Worm (Caenorhabditis elegans) whole organism, mixed stage, embryonic: ENCODE data around the gene F34H10.3.

Experiments
- M03D4.4 ChIP-seq: sonication (generic microtip); optimal IDR thresholded peaks from 2 replicates; lab custom pipeline; 2017; ENCODE audit warnings: mild to moderate bottlenecking, missing genetic modification characterization, missing compliant biosample characterization
- bed-3 ChIP-seq: fragments of 200-800 bp; sonication (Bioruptor generic); optimal IDR thresholded peaks from 3 replicates; lab custom pipeline; 2018; ENCODE audit warnings: mild to moderate bottlenecking, missing genetic modification characterization, moderate library complexity, missing compliant biosample characterization
- ceh-39 ChIP-seq: fragments of 150-350 bp; optimal IDR thresholded peaks from 2 replicates; lab custom pipeline; 2014; ENCODE audit warnings: missing biosample characterization, missing genetic modification characterization
- ceh-83 ChIP-seq: fragments of 200-800 bp; sonication (Bioruptor generic); optimal IDR thresholded peaks from 2 replicates; lab custom pipeline; 2018; ENCODE audit warnings: mild to moderate bottlenecking, missing genetic modification characterization, missing compliant biosample characterization
- ces-1 ChIP-seq: fragments of 150-350 bp; optimal IDR thresholded peaks from 2 replicates; lab custom pipeline; 2014; ENCODE audit warnings: missing biosample characterization, missing genetic modification reagents, missing genetic modification characterization
- cnd-1 ChIP-seq: fragments of 200-800 bp; sonication (Bioruptor generic); optimal IDR thresholded peaks from 2 replicates; lab custom pipeline; 2018; ENCODE audit warnings: mild to moderate bottlenecking, missing genetic modification characterization, missing compliant biosample characterization
- drap-1 ChIP-seq: fragments of 200-800 bp; sonication (Bioruptor generic); optimal IDR thresholded peaks from 3 replicates; lab custom pipeline; 2018; ENCODE audit warnings: mild to moderate bottlenecking, missing genetic modification characterization, missing compliant biosample characterization
- elt-1 ChIP-seq: sonication (generic microtip); optimal IDR thresholded peaks from 2 replicates; lab custom pipeline; 2017; ENCODE audit warnings: missing genetic modification characterization, mild to moderate bottlenecking, missing compliant biosample characterization, antibody characterized with exemption, moderate library complexity, borderline replicate concordance; ENCODE audit not compliant: insufficient read depth
- flh-1 ChIP-seq: fragments of 200-800 bp; sonication (Bioruptor generic); optimal IDR thresholded peaks from 2 replicates; lab custom pipeline; 2018; ENCODE audit warnings: mild to moderate bottlenecking, missing genetic modification characterization, moderate library complexity, missing compliant biosample characterization
- hlh-1 ChIP-seq: fragments of 150-350 bp; optimal IDR thresholded peaks from 2 replicates; lab custom pipeline; 2014; ENCODE audit warnings: missing biosample characterization, missing genetic modification reagents, missing genetic modification characterization
- lin-13 ChIP-seq: fragments of 150-350 bp; optimal IDR thresholded peaks from 2 replicates; lab custom pipeline; 2014; ENCODE audit warnings: missing biosample characterization, missing genetic modification characterization
- lin-32 ChIP-seq: fragments of 200-800 bp; sonication (Bioruptor generic); optimal IDR thresholded peaks from 2 replicates; lab custom pipeline; 2018; ENCODE audit warnings: mild to moderate bottlenecking, missing genetic modification characterization, missing compliant biosample characterization
- lsy-2 ChIP-seq: fragments of 150-350 bp; optimal IDR thresholded peaks from 2 replicates; lab custom pipeline; 2014; ENCODE audit warnings: missing biosample characterization, missing genetic modification characterization
- mab-5 ChIP-seq: fragments of 150-350 bp; optimal IDR thresholded peaks from 2 replicates; lab custom pipeline; 2014; ENCODE audit warnings: missing biosample characterization, missing genetic modification characterization
- mep-1 ChIP-seq: fragments of 150-350 bp; optimal IDR thresholded peaks from 2 replicates; lab custom pipeline; 2017; ENCODE audit warnings: missing biosample characterization, missing genetic modification reagents, missing genetic modification characterization, inconsistent platforms
- nhr-12 ChIP-seq: fragments of 150-350 bp; optimal IDR thresholded peaks from 2 replicates; lab custom pipeline; 2014; ENCODE audit warnings: missing biosample characterization, missing genetic modification characterization
- nhr-2 ChIP-seq: fragments of 150-350 bp; optimal IDR thresholded peaks from 2 replicates; lab custom pipeline; 2014; ENCODE audit warnings: missing biosample characterization, missing genetic modification characterization
- nhr-237 ChIP-seq: fragments of 150-350 bp; optimal IDR thresholded peaks from 2 replicates; lab custom pipeline; 2014; ENCODE audit warnings: missing biosample characterization, missing genetic modification characterization
- nhr-28 ChIP-seq: fragments of 150-350 bp; optimal IDR thresholded peaks from 2 replicates; lab custom pipeline; 2014; ENCODE audit warnings: missing biosample characterization, missing genetic modification characterization
- nhr-76 ChIP-seq: sonication (generic microtip); optimal IDR thresholded peaks from 2 replicates; lab custom pipeline; 2017; ENCODE audit warnings: missing biosample characterization, missing genetic modification characterization
- pha-4 ChIP-seq: fragments of 150-350 bp; optimal IDR thresholded peaks from 2 replicates; lab custom pipeline; 2018; ENCODE audit warnings: missing biosample characterization, missing genetic modification reagents, missing genetic modification characterization
- sem-2 ChIP-seq: fragments of 200-800 bp; sonication (Bioruptor generic); optimal IDR thresholded peaks from 2 replicates; lab custom pipeline; 2018; ENCODE audit warnings: mild to moderate bottlenecking, missing genetic modification characterization, missing compliant biosample characterization
- snpc-4 ChIP-seq: fragments of 150-350 bp; optimal IDR thresholded peaks from 2 replicates; lab custom pipeline; 2014; ENCODE audit warnings: missing biosample characterization, missing genetic modification characterization
- tbx-8 ChIP-seq: fragments of 200-800 bp; sonication (Bioruptor generic); optimal IDR thresholded peaks from 2 replicates; lab custom pipeline; 2018; ENCODE audit warnings: mild to moderate bottlenecking, missing genetic modification characterization, moderate library complexity, missing compliant biosample characterization
- unc-120 ChIP-seq: sonication (generic microtip); optimal IDR thresholded peaks from 2 replicates; lab custom pipeline; 2017; ENCODE audit warnings: missing genetic modification characterization, missing compliant biosample characterization; ENCODE audit not compliant: poor library complexity, severe bottlenecking
- unc-39 ChIP-seq: fragments of 150-350 bp; optimal IDR thresholded peaks from 2 replicates; lab custom pipeline; 2014; ENCODE audit warnings: missing biosample characterization, missing genetic modification characterization
- unc-62 ChIP-seq: fragments of 150-350 bp; optimal IDR thresholded peaks from 2 replicates; lab custom pipeline; 2014; ENCODE audit warnings: missing biosample characterization, missing genetic modification reagents, missing genetic modification characterization
- zip-8 ChIP-seq: fragments of 150-350 bp; optimal IDR thresholded peaks from 2 replicates; lab custom pipeline; 2014; ENCODE audit warnings: missing biosample characterization, missing genetic modification characterization

F34H10.3 gene

ce11 chrX:9597299-9597698 lies 37.5 kb downstream of the F34H10.3 start:
- TF ChIP-seq lin-32 (no peak), unc-62 (GFP tag; lab: Kevin White, UChicago) (no peak), nhr-76 (no peak), nhr-12 (tag; lab: Kevin White, UChicago) (no peak), M03D4.4 (tag; lab: Kevin White, UChicago) (no peak), elt-1 (tag; lab: Kevin White, UChicago) (no peak), mab-5 (tag; lab: Kevin White, UChicago) (no peak), ceh-83 (GFP tag; lab: Kevin White, UChicago) (no peak), mep-1 (tag; lab: Kevin White, UChicago) (no peak), nhr-28 (tag; lab: Kevin White, UChicago) (no peak), unc-39 (tag; lab: Kevin White, UChicago) (no peak), ces-1 (GFP tag; lab: Kevin White, UChicago) (no peak), drap-1 (GFP tag; lab: Kevin White, UChicago) (no peak), ceh-39 (tag; lab: Kevin White, UChicago) (no peak), lsy-2 (tag; lab: Kevin White, UChicago) (no peak), unc-120 (tag; lab: Kevin White, UChicago) (no peak)

ce11 chrX:9589123-9589522 lies 45.7 kb downstream of the F34H10.3 start, which contains the start of gene del-8:
TSS of gene del-8 (plus strand) at chrX:9589423.
- no peak for TF ChIP-seq nhr-237 (tag; lab: Kevin White, UChicago)
- no peak for TF ChIP-seq pha-4 (tag; lab: Kevin White, UChicago)
- no peak for TF ChIP-seq elt-1 (tag; lab: Kevin White, UChicago)
- TF ChIP-seq drap-1 (GFP tag; lab: Kevin White, UChicago) = no peak
- TF ChIP-seq tbx-8 = no peak
- TF ChIP-seq lin-13 (tag; lab: Kevin White, UChicago) = no peak
- TF ChIP-seq nhr-2 (tag; lab: Kevin White, UChicago) = no peak
- no peak for TF ChIP-seq flh-1 (GFP tag; lab: Kevin White, UChicago)

ce11 chrX:9587642-9588041 lies 47.2 kb downstream of the F34H10.3 start, which contains the start of gene gpx-3:
TSS of gene gpx-3 (plus strand) at chrX:9587942.
- no peak for TF ChIP-seq tbx-8
- TF ChIP-seq mep-1 (tag; lab: Kevin White, UChicago) = no peak
- TF ChIP-seq bed-3 = no peak
- no peak for TF ChIP-seq nhr-76
- no peak for TF ChIP-seq flh-1 (GFP tag; lab: Kevin White, UChicago)
- no peak for TF ChIP-seq sem-2 (GFP tag; lab: Kevin White, UChicago)
- no peak for TF ChIP-seq ceh-83 (GFP tag; lab: Kevin White, UChicago)
- TF ChIP-seq pha-4 (tag; lab: Kevin White, UChicago) = no peak
- TF ChIP-seq lin-13 (tag; lab: Kevin White, UChicago) = no peak
- no peak for TF ChIP-seq hlh-1 (tag; lab: Kevin White, UChicago)
- no peak for TF ChIP-seq zip-8 (tag; lab: Kevin White, UChicago)
- TF ChIP-seq lsy-2 (tag; lab: Kevin White, UChicago) = no peak
- TF ChIP-seq snpc-4 (tag; lab: Kevin White, UChicago) = no peak
- TF ChIP-seq, all 35 proteins: peak for 0

- TF ChIP-seq lin-32 = no peak
- no peak for TF ChIP-seq nhr-28 (tag; lab: Kevin White, UChicago)
- no peak for TF ChIP-seq nhr-237 (tag; lab: Kevin White, UChicago)
- TF ChIP-seq lin-13 (tag; lab: Kevin White, UChicago) = no peak
- TF ChIP-seq mab-5 (tag; lab: Kevin White, UChicago) = no peak
- TF ChIP-seq bed-3 = no peak
- no peak for TF ChIP-seq unc-120 (tag; lab: Kevin White, UChicago)
- TF ChIP-seq tbx-8 = no peak
- TF ChIP-seq flh-1 (GFP tag; lab: Kevin White, UChicago) = no peak
Observed at ce11 chrX:9585584-9586166, 49.1 kb downstream of the F34H10.3 start.

- no peak for TF ChIP-seq cnd-1 (tag; lab: Kevin White, UChicago)
- TF ChIP-seq unc-120 (tag; lab: Kevin White, UChicago) = no peak
- TF ChIP-seq lin-32 = no peak
- TF ChIP-seq zip-8 (tag; lab: Kevin White, UChicago) = no peak
- TF ChIP-seq, all 35 proteins: peak for 0
Observed at ce11 chrX:9584333-9584732, 50.5 kb downstream of the F34H10.3 start, which contains the start of gene gpx-5. TSS of gene gpx-5 (plus strand) at chrX:9584668.
